Worm (Caenorhabditis elegans) whole organism, L2 larva: ENCODE measurements around the gene ZK1307.8.

Experiments used
- C34F6.9 ChIP-seq: fragments of 150-350 bp; optimal IDR thresholded peaks from 2 replicates; lab custom pipeline; 2014; ENCODE audit warnings: missing biosample characterization, missing genetic modification characterization
- F13H6.1 ChIP-seq: sonication (generic microtip); optimal IDR thresholded peaks from 2 replicates; lab custom pipeline; 2016; ENCODE audit warnings: missing genetic modification characterization, missing compliant biosample characterization
- Y55F3AM.14 ChIP-seq: fragments of 200-800 bp; sonication (Bioruptor generic); optimal IDR thresholded peaks from 2 replicates; lab custom pipeline; 2018; ENCODE audit warnings: mild to moderate bottlenecking, missing genetic modification characterization, missing compliant biosample characterization
- aly-2 ChIP-seq: fragments of 150-350 bp; optimal IDR thresholded peaks from 2 replicates; lab custom pipeline; 2014; ENCODE audit warnings: missing biosample characterization, missing genetic modification characterization
- ama-1 ChIP-seq: fragments of 150-350 bp; optimal IDR thresholded peaks from 2 replicates; lab custom pipeline; 2018; ENCODE audit warnings: inconsistent platforms
- blmp-1 ChIP-seq: sonication (generic microtip); optimal IDR thresholded peaks from 2 replicates; lab custom pipeline; 2017; ENCODE audit warnings: missing genetic modification characterization, mild to moderate bottlenecking, missing compliant biosample characterization, antibody characterized with exemption, moderate library complexity; ENCODE audit not compliant: insufficient read depth
- ceh-16 ChIP-seq: fragments of 150-350 bp; optimal IDR thresholded peaks from 2 replicates; lab custom pipeline; 2014; ENCODE audit warnings: missing biosample characterization, missing genetic modification characterization
- ceh-82 ChIP-seq: fragments of 150-350 bp; optimal IDR thresholded peaks from 2 replicates; lab custom pipeline; 2014; ENCODE audit warnings: missing biosample characterization, missing genetic modification characterization
- crh-2 ChIP-seq: sonication (generic microtip); optimal IDR thresholded peaks from 2 replicates; lab custom pipeline; 2017; ENCODE audit warnings: missing biosample characterization, missing genetic modification characterization
- egl-27 ChIP-seq: sonication (generic microtip); optimal IDR thresholded peaks from 3 replicates; lab custom pipeline; 2017; ENCODE audit warnings: missing biosample characterization, missing genetic modification reagents, missing genetic modification characterization
- elt-1 ChIP-seq: fragments of 150-350 bp; optimal IDR thresholded peaks from 2 replicates; lab custom pipeline; 2014; ENCODE audit warnings: missing biosample characterization, missing genetic modification characterization
- elt-3 ChIP-seq: sonication (generic microtip); optimal IDR thresholded peaks from 2 replicates; lab custom pipeline; 2017; ENCODE audit warnings: missing biosample characterization, missing genetic modification characterization
- fos-1 ChIP-seq: fragments of 150-350 bp; optimal IDR thresholded peaks from 2 replicates; lab custom pipeline; 2014; ENCODE audit warnings: missing biosample characterization, missing genetic modification characterization
- gmeb-1 ChIP-seq: fragments of 150-350 bp; optimal IDR thresholded peaks from 2 replicates; lab custom pipeline; 2014; ENCODE audit warnings: missing biosample characterization, missing genetic modification characterization
- lin-39 ChIP-seq: fragments of 150-350 bp; optimal IDR thresholded peaks from 2 replicates; lab custom pipeline; 2014; ENCODE audit warnings: missing biosample characterization, missing genetic modification reagents, missing genetic modification characterization
- lsy-2 ChIP-seq, 2 experiments: fragments of 150-350 bp in 1 of 2; sonication (generic microtip) in 1 of 2; optimal IDR thresholded peaks; 2 replicates each; lab custom pipeline; 2014 to 2017; ENCODE audit warnings: missing biosample characterization in 2 of 2, missing genetic modification characterization in 2 of 2
- mdl-1 ChIP-seq, 2 experiments: fragments of 150-350 bp in 1 of 2; sonication (generic microtip) in 1 of 2; optimal IDR thresholded peaks; 2 replicates each; lab custom pipeline; 2017; ENCODE audit warnings: missing biosample characterization in 2 of 2, missing genetic modification characterization in 2 of 2
- nhr-10 ChIP-seq: sonication (generic microtip); optimal IDR thresholded peaks from 2 replicates; lab custom pipeline; 2017; ENCODE audit warnings: missing biosample characterization, missing genetic modification characterization
- nhr-11 ChIP-seq: fragments of 150-350 bp; optimal IDR thresholded peaks from 2 replicates; lab custom pipeline; 2014; ENCODE audit warnings: missing biosample characterization, missing genetic modification characterization
- nhr-129 ChIP-seq: fragments of 150-350 bp; optimal IDR thresholded peaks from 2 replicates; lab custom pipeline; 2014; ENCODE audit warnings: missing biosample characterization, missing genetic modification characterization
- nhr-237 ChIP-seq: fragments of 150-350 bp; optimal IDR thresholded peaks from 2 replicates; lab custom pipeline; 2014; ENCODE audit warnings: missing biosample characterization, missing genetic modification characterization
- nhr-25 ChIP-seq: fragments of 150-350 bp; sonication (generic microtip); optimal IDR thresholded peaks from 3 replicates; lab custom pipeline; 2014; ENCODE audit warnings: missing biosample characterization, missing genetic modification characterization
- nhr-6 ChIP-seq: fragments of 150-350 bp; optimal IDR thresholded peaks from 2 replicates; lab custom pipeline; 2014; ENCODE audit warnings: missing biosample characterization, missing genetic modification characterization
- nhr-77 ChIP-seq: fragments of 150-350 bp; optimal IDR thresholded peaks from 2 replicates; lab custom pipeline; 2014; ENCODE audit warnings: missing biosample characterization, missing genetic modification characterization
- sma-3 ChIP-seq: sonication (generic microtip); optimal IDR thresholded peaks from 2 replicates; lab custom pipeline; 2016; ENCODE audit warnings: missing genetic modification reagents, missing genetic modification characterization, missing compliant biosample characterization
- sma-9 ChIP-seq, 2 experiments: fragments of 150-350 bp in 1 of 2; sonication (generic microtip) in 1 of 2; optimal IDR thresholded peaks; 2 replicates each; lab custom pipeline; 2014 to 2016; ENCODE audit warnings: missing genetic modification characterization in 2 of 2, mild to moderate bottlenecking in 1 of 2, missing biosample characterization in 1 of 2, missing compliant biosample characterization in 1 of 2, missing genetic modification reagents in 1 of 2, moderate library complexity in 1 of 2
- unc-39 ChIP-seq: fragments of 150-350 bp; optimal IDR thresholded peaks from 2 replicates; lab custom pipeline; 2014; ENCODE audit warnings: missing biosample characterization, missing genetic modification characterization
- unc-55 ChIP-seq: fragments of 150-350 bp; sonication (generic microtip); optimal IDR thresholded peaks from 3 replicates; lab custom pipeline; 2014; ENCODE audit warnings: missing biosample characterization, missing genetic modification reagents, missing genetic modification characterization
- unc-62 ChIP-seq: fragments of 150-350 bp; optimal IDR thresholded peaks from 2 replicates; lab custom pipeline; 2014; ENCODE audit warnings: missing biosample characterization, missing genetic modification reagents, missing genetic modification characterization
- ztf-1 ChIP-seq: fragments of 200-800 bp; sonication (Bioruptor generic); conservative IDR thresholded peaks from 2 replicates; pipeline ENCODE4 v1.3.6; 2022; ENCODE audit warnings: missing genetic modification characterization, missing compliant biosample characterization
- ztf-11 ChIP-seq: sonication (generic microtip); optimal IDR thresholded peaks from 2 replicates; lab custom pipeline; 2017; ENCODE audit warnings: missing biosample characterization, missing genetic modification characterization

Gene ZK1307.8

ce11 chrII:9621121-9621520 is 3.3 kb upstream of the ZK1307.8 start (continued):
- no peak for TF ChIP-seq mdl-1 (tag; optimal IDR thresholded peaks at IDR 0.05; lab: Kevin White, UChicago)
- TF ChIP-seq egl-27 (tag; lab: Kevin White, UChicago) = no peak
- peak; percentile 61 for TF ChIP-seq C34F6.9 (tag; lab: Kevin White, UChicago)
- TF ChIP-seq F13H6.1 (tag; lab: Kevin White, UChicago) = peak; percentile 70
- no peak for TF ChIP-seq sma-3

DNA sequence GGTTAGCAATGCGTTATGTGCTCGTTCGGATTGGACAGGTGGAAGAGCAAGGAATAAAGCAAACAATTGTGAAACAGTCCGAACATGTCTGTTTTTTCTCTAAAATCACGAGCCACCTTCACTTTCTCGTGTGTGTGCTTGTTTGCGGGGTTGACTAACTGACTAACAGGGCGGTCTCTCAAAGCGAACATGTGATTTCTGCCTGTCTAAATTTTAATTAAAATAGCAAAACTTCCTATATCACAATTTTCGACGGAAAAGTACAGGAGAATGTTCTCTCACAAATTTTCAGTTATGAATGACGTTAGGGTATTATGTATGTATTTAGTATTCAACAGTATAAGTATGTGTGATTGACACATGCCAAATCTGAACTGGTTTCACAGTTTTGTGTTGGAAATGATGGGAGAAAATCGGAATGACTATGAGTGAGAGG is 2.5 kb upstream of the ZK1307.8 start:
- TF ChIP-seq nhr-77 (tag; lab: Kevin White, UChicago) (no peak), sma-3 (no peak), sma-9 (GFP tag; optimal IDR thresholded peaks at IDR 0.05; lab: Kevin White, UChicago) (peak; percentile 9), sma-9 (tag; optimal IDR thresholded peaks at IDR 0.05; lab: Kevin White, UChicago) (no peak), C34F6.9 (tag; lab: Kevin White, UChicago) (peak; percentile 21), ztf-11 (no peak), blmp-1 (tag; lab: Kevin White, UChicago) (peak; percentile 13), nhr-10 (tag; lab: Kevin White, UChicago) (no peak), lin-39 (tag; lab: Kevin White, UChicago) (no peak), F13H6.1 (tag; lab: Kevin White, UChicago) (peak; percentile 43), ztf-1 (no peak), nhr-11 (tag; lab: Kevin White, UChicago) (no peak), crh-2 (tag; lab: Kevin White, UChicago) (peak; percentile 40), aly-2 (no peak)

DNA sequence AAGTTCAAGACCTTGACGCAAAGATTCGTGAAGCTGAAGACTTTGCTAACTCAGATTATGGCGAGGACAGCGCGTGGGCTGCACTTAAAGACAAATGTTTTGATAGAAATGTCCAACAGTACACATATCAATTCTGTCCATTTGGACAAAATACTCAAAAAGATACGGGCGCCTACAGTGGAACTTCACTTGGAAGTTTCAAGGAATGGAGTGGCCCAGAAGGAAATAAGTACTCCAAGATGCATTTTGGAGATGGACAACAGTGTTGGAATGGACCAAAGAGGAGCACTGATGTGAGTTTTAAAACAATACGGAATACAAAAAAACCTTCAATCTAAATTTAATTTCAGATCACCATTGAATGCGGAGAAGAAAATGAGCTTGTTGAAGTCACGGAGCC is 1.5 kb downstream of the ZK1307.8 start:
- TF ChIP-seq ceh-82 (tag; lab: Kevin White, UChicago) = no peak
- TF ChIP-seq nhr-77 (tag; lab: Kevin White, UChicago) = no peak
- TF ChIP-seq unc-39 (tag; lab: Kevin White, UChicago) = no peak
- no peak for TF ChIP-seq gmeb-1 (tag; lab: Kevin White, UChicago)
- no peak for TF ChIP-seq crh-2 (tag; lab: Kevin White, UChicago)
- no peak for TF ChIP-seq lsy-2 (tag; optimal IDR thresholded peaks at IDR 0.05; lab: Kevin White, UChicago)
- TF ChIP-seq unc-55 = no peak
- TF ChIP-seq ama-1 (lab: Kevin White, UChicago) = no peak
- no peak for TF ChIP-seq nhr-237 (tag; lab: Kevin White, UChicago)
- TF ChIP-seq egl-27 (tag; lab: Kevin White, UChicago) = no peak
- no peak for TF ChIP-seq aly-2
- TF ChIP-seq, all 48 proteins: peak for 0

- no peak for TF ChIP-seq ceh-82 (tag; lab: Kevin White, UChicago)
- TF ChIP-seq lsy-2 (tag; optimal IDR thresholded peaks at IDR 0.05; lab: Kevin White, UChicago) = no peak
- TF ChIP-seq ztf-1 = no peak
- TF ChIP-seq, all 48 proteins: peak for 0
Measured at ce11 chrII:9636300-9636699, 11.9 kb downstream of the ZK1307.8 start, which contains the start of gene ZK1307.7. Gene ZK1307.7 (plus strand): TSS chrII:9636600.

DNA sequence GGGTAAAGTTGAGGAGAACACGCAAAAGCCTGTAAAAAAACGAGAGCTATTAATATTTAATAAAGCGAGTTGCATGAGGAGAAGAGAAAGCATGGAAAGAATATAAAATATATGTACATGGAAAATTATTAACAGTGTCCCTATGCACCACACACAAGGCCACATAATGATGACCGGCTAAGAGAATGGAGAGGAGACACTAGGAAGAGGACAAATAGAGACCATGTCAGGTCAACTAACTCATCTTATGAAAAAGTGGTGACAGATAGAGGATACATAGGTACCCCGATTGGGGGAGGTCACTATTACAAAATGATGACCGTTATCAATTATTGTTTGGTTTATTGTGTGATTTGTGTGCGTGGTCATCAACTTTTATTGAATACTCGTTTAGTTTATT is 20.0 kb downstream of the ZK1307.8 start, which contains the start of gene fzr-1:
Gene fzr-1 (minus strand): TSS at position 29 of the 400 bp plus-strand sequence.
- TF ChIP-seq fos-1 = peak; percentile 11
- no peak for TF ChIP-seq ceh-16 (tag; lab: Kevin White, UChicago)
- TF ChIP-seq, all 48 proteins: peak for 1

- TF ChIP-seq nhr-6 = no peak
- no peak for TF ChIP-seq nhr-11 (tag; lab: Kevin White, UChicago)
- TF ChIP-seq nhr-25 = peak; percentile 28
- TF ChIP-seq ztf-1 = no peak
- peak; percentile 92 for TF ChIP-seq fos-1
- peak; percentile 79 for TF ChIP-seq elt-1 (tag; lab: Kevin White, UChicago)
- TF ChIP-seq elt-3 (tag; lab: Kevin White, UChicago) = no peak
- TF ChIP-seq unc-62 (GFP tag; lab: Kevin White, UChicago) = no peak
- peak; percentile 15 for TF ChIP-seq crh-2 (tag; lab: Kevin White, UChicago)
- TF ChIP-seq sma-9 (GFP tag; optimal IDR thresholded peaks at IDR 0.05; lab: Kevin White, UChicago) = peak; percentile 8
- TF ChIP-seq sma-9 (tag; optimal IDR thresholded peaks at IDR 0.05; lab: Kevin White, UChicago) = no peak
- TF ChIP-seq blmp-1 (tag; lab: Kevin White, UChicago) = no peak
- no peak for TF ChIP-seq ztf-11
- peak; percentile 8 for TF ChIP-seq C34F6.9 (tag; lab: Kevin White, UChicago)
- no peak for TF ChIP-seq sma-3
- peak; percentile 64 for TF ChIP-seq Y55F3AM.14 (GFP tag; lab: Kevin White, UChicago)
- TF ChIP-seq nhr-129 = peak; percentile 17
- peak; percentile 98 for TF ChIP-seq ceh-16 (tag; lab: Kevin White, UChicago)
- TF ChIP-seq, all 48 proteins: peak for 9
Measured at ce11 chrII:9644940-9645634, 20.7 kb downstream of the ZK1307.8 start.
